Fruit fly (Drosophila melanogaster): ENCODE measurements around the gene Trx2.

Gene Trx2

dm6 chr2L:9613006-9613690 lies at the start of gene Trx2:
Gene Trx2 (plus strand): TSS chr2L:9613166.
- no peak for TF ChIP-seq Abd-B (GFP tag; optimal IDR thresholded peaks at IDR 0.05)
- TF ChIP-seq psq (GFP tag; optimal IDR thresholded peaks at IDR 0.05), result peak; percentile 1
- TF ChIP-seq woc (GFP tag; optimal IDR thresholded peaks at IDR 0.05), result no peak
- peak; percentile 66 for TF ChIP-seq Jra (GFP tag; optimal IDR thresholded peaks at IDR 0.05)
- TF ChIP-seq lola (GFP tag; optimal IDR thresholded peaks at IDR 0.05), result no peak
- peak; percentile 35 for TF ChIP-seq fru (GFP tag; optimal IDR thresholded peaks at IDR 0.05)
- TF ChIP-seq Myc (optimal IDR thresholded peaks at IDR 0.05), result peak; percentile 85
- TF ChIP-seq Mio (GFP tag; optimal IDR thresholded peaks at IDR 0.05), result no peak
- peak; percentile 58 to 76 for TF ChIP-seq dl (GFP tag; optimal IDR thresholded peaks at IDR 0.05; ENCODE audit: insufficient read depth in 1 of 2, partially characterized antibody in 2 of 2)
- TF ChIP-seq N (GFP tag; optimal IDR thresholded peaks at IDR 0.05), result no peak
- TF ChIP-seq Dif (GFP tag; optimal IDR thresholded peaks at IDR 0.05; ENCODE audit: partially characterized antibody), result peak; percentile 81
- TF ChIP-seq h (GFP tag; optimal IDR thresholded peaks at IDR 0.05), result peak; percentile 47
- peak in 1 of 2 experiments; percentile 41 for TF ChIP-seq foxo (GFP tag; optimal IDR thresholded peaks at IDR 0.05)
- TF ChIP-seq Hr83 (GFP tag; optimal IDR thresholded peaks at IDR 0.05; ENCODE audit: poor library complexity, severe bottlenecking), result peak; percentile 64
- no peak for TF ChIP-seq CG9705 (GFP tag; optimal IDR thresholded peaks at IDR 0.05)
- peak; percentile 47 for TF ChIP-seq rgr (GFP tag; optimal IDR thresholded peaks at IDR 0.05)
- no peak for TF ChIP-seq Rel (GFP tag; optimal IDR thresholded peaks at IDR 0.05)
- peak; percentile 59 for TF ChIP-seq Rel (tag; optimal IDR thresholded peaks at IDR 0.05)
- peak; percentile 42 for TF ChIP-seq OdsH (GFP tag; optimal IDR thresholded peaks at IDR 0.05)
- no peak for TF ChIP-seq sv (GFP tag; optimal IDR thresholded peaks at IDR 0.05)
- TF ChIP-seq br (GFP tag; optimal IDR thresholded peaks at IDR 0.05), result peak; percentile 2
- TF ChIP-seq Sp1 (GFP tag; optimal IDR thresholded peaks at IDR 0.05), result peak; percentile 33
- TF ChIP-seq HLH106 (tag; optimal IDR thresholded peaks at IDR 0.05), result no peak
- TF ChIP-seq Hnf4 (GFP tag; optimal IDR thresholded peaks at IDR 0.05), result no peak
- peak; percentile 84 for TF ChIP-seq Vsx2 (GFP tag; optimal IDR thresholded peaks at IDR 0.05; ENCODE audit: partially characterized antibody)

dm6 chr2L:9564527-9564926 lies 48.4 kb upstream of the Trx2 start:
- no peak for TF ChIP-seq dmrt93B (GFP tag; optimal IDR thresholded peaks at IDR 0.05)
- TF ChIP-seq CG32264 (GFP tag; optimal IDR thresholded peaks at IDR 0.05), result no peak
- no peak for TF ChIP-seq tai (GFP tag; optimal IDR thresholded peaks at IDR 0.05)
- no peak for TF ChIP-seq Hr78 (GFP tag; optimal IDR thresholded peaks at IDR 0.05)
- no peak for TF ChIP-seq Myc (optimal IDR thresholded peaks at IDR 0.05)
- TF ChIP-seq Jra (GFP tag; optimal IDR thresholded peaks at IDR 0.05), result no peak
- TF ChIP-seq Hnf4 (GFP tag; optimal IDR thresholded peaks at IDR 0.05), result no peak
- no peak for TF ChIP-seq pan (optimal IDR thresholded peaks at IDR 0.05)
- no peak for TF ChIP-seq Abd-B (GFP tag; optimal IDR thresholded peaks at IDR 0.05)
- TF ChIP-seq Mio (GFP tag; optimal IDR thresholded peaks at IDR 0.05), result no peak
- peak; percentile 19 for TF ChIP-seq ey (GFP tag; optimal IDR thresholded peaks at IDR 0.05)
- no peak for TF ChIP-seq N (GFP tag; optimal IDR thresholded peaks at IDR 0.05)
- no peak for TF ChIP-seq lola (GFP tag; optimal IDR thresholded peaks at IDR 0.05)
- no peak for TF ChIP-seq fru (GFP tag; optimal IDR thresholded peaks at IDR 0.05)
- TF ChIP-seq OdsH (GFP tag; optimal IDR thresholded peaks at IDR 0.05), result no peak
- TF ChIP-seq rgr (GFP tag; optimal IDR thresholded peaks at IDR 0.05), result peak; percentile 31
- no peak for TF ChIP-seq CG9705 (GFP tag; optimal IDR thresholded peaks at IDR 0.05)
- TF ChIP-seq sage (GFP tag; optimal IDR thresholded peaks at IDR 0.05), result no peak
- TF ChIP-seq Rel (GFP tag; optimal IDR thresholded peaks at IDR 0.05), result no peak
- no peak for TF ChIP-seq Rel (tag; optimal IDR thresholded peaks at IDR 0.05)
- no peak for TF ChIP-seq woc (GFP tag; optimal IDR thresholded peaks at IDR 0.05)
- TF ChIP-seq brk (GFP tag; optimal IDR thresholded peaks at IDR 0.05), result no peak
- no peak for TF ChIP-seq Vsx2 (GFP tag; optimal IDR thresholded peaks at IDR 0.05; ENCODE audit: partially characterized antibody)
- TF ChIP-seq h (GFP tag; optimal IDR thresholded peaks at IDR 0.05), result peak; percentile 40
- peak; percentile 48 for TF ChIP-seq HLH106 (tag; optimal IDR thresholded peaks at IDR 0.05)
- no peak for TF ChIP-seq CrebA (GFP tag; optimal IDR thresholded peaks at IDR 0.05; ENCODE audit: borderline replicate concordance)
- peak in 1 of 2 experiments; percentile 43 for TF ChIP-seq foxo (GFP tag; optimal IDR thresholded peaks at IDR 0.05)
- peak; percentile 8 for TF ChIP-seq sv (GFP tag; optimal IDR thresholded peaks at IDR 0.05)
- no peak for TF ChIP-seq Dfd (GFP tag; optimal IDR thresholded peaks at IDR 0.05)
- no peak for TF ChIP-seq br (GFP tag; optimal IDR thresholded peaks at IDR 0.05)
- no peak for TF ChIP-seq dsf (GFP tag; optimal IDR thresholded peaks at IDR 0.05; ENCODE audit: borderline replicate concordance)
- TF ChIP-seq Dif (GFP tag; optimal IDR thresholded peaks at IDR 0.05; ENCODE audit: partially characterized antibody), result no peak
- TF ChIP-seq Sp1 (GFP tag; optimal IDR thresholded peaks at IDR 0.05), result no peak
- no peak for TF ChIP-seq usp (GFP tag; optimal IDR thresholded peaks at IDR 0.05)
- TF ChIP-seq jim (GFP tag; optimal IDR thresholded peaks at IDR 0.05), result no peak
- TF ChIP-seq psq (GFP tag; optimal IDR thresholded peaks at IDR 0.05), result peak; percentile 1
- no peak for TF ChIP-seq Hr83 (GFP tag; optimal IDR thresholded peaks at IDR 0.05; ENCODE audit: poor library complexity, severe bottlenecking)
- no peak for TF ChIP-seq dl (GFP tag; optimal IDR thresholded peaks at IDR 0.05; ENCODE audit: insufficient read depth in 1 of 2, partially characterized antibody in 2 of 2)
- TF ChIP-seq GATAd (GFP tag; optimal IDR thresholded peaks at IDR 0.05), result no peak
